Fruit fly (Drosophila melanogaster) whole organism, embryonic: ENCODE measurements around the gene CG5697.
A peak's percentile ranks its signal among the peaks of the same experiment; 100 is the strongest.

Experiments
- Adf1 ChIP-seq: fragments of 200-800 bp; sonication (Bioruptor generic); IDR thresholded peaks from 2 replicates; pipeline ENCODE4 v1.3.6; 2022; ENCODE audit warnings: missing biosample characterization, missing genetic modification characterization
- CG10209 ChIP-seq: fragments of 200-800 bp; sonication (Bioruptor generic); optimal IDR thresholded peaks from 3 replicates; lab custom pipeline; 2017; ENCODE audit warnings: missing biosample characterization, mild to moderate bottlenecking, missing genetic modification characterization, missing genetic modification reagents
- CG12155 ChIP-seq: fragments of 200-800 bp; sonication (Bioruptor generic); optimal IDR thresholded peaks from 3 replicates; lab custom pipeline; 2016; ENCODE audit warnings: missing biosample characterization, missing genetic modification characterization
- CG12219 ChIP-seq: fragments of 200-800 bp; sonication (Bioruptor generic); optimal IDR thresholded peaks from 3 replicates; lab custom pipeline; 2018; ENCODE audit warnings: missing biosample characterization, mild to moderate bottlenecking, missing genetic modification characterization
- CG12391 ChIP-seq: fragments of 200-800 bp; sonication (Bioruptor generic); optimal IDR thresholded peaks from 3 replicates; lab custom pipeline; 2018; ENCODE audit warnings: missing biosample characterization, mild to moderate bottlenecking, missing genetic modification characterization, moderate library complexity
- CG13775 ChIP-seq: fragments of 200-800 bp; sonication (Bioruptor generic); optimal IDR thresholded peaks from 3 replicates; lab custom pipeline; 2017; ENCODE audit warnings: missing biosample characterization, mild to moderate bottlenecking, missing genetic modification characterization
- CG15479 ChIP-seq: fragments of 200-800 bp; sonication (Bioruptor generic); optimal IDR thresholded peaks from 3 replicates; lab custom pipeline; 2019; ENCODE audit warnings: missing biosample characterization, mild to moderate bottlenecking, missing genetic modification characterization, moderate library complexity
- CG1792 ChIP-seq: fragments of 200-800 bp; sonication (Bioruptor generic); optimal IDR thresholded peaks from 2 replicates; lab custom pipeline; 2016; ENCODE audit warnings: missing biosample characterization, missing genetic modification characterization
- CG2129 ChIP-seq: fragments of 200-800 bp; sonication (Bioruptor generic); IDR thresholded peaks from 2 replicates; pipeline ENCODE4 v1.3.6; 2022; ENCODE audit warnings: missing biosample characterization, missing genetic modification characterization; ENCODE audit not compliant: partially characterized antibody
- CG30403 ChIP-seq: fragments of 200-800 bp; sonication (Bioruptor generic); optimal IDR thresholded peaks from 3 replicates; lab custom pipeline; 2016; ENCODE audit warnings: missing biosample characterization, missing genetic modification characterization
- CG31224 ChIP-seq: fragments of 200-800 bp; sonication (Bioruptor generic); IDR thresholded peaks from 2 replicates; pipeline ENCODE4 v1.3.6; 2022; ENCODE audit warnings: missing biosample characterization, missing genetic modification characterization
- CG32772 ChIP-seq: fragments of 200-800 bp; sonication (Bioruptor generic); IDR thresholded peaks from 2 replicates; pipeline ENCODE4 v1.3.6; 2022; ENCODE audit warnings: missing biosample characterization, missing genetic modification characterization
- CG3281 ChIP-seq: fragments of 200-800 bp; sonication (Bioruptor generic); optimal IDR thresholded peaks from 3 replicates; lab custom pipeline; 2017; ENCODE audit warnings: missing biosample characterization, mild to moderate bottlenecking, missing genetic modification characterization
- CG34224 ChIP-seq: fragments of 200-800 bp; sonication (Bioruptor generic); IDR thresholded peaks from 3 replicates; pipeline ENCODE4 v1.3.6; 2022; ENCODE audit warnings: missing biosample characterization, missing genetic modification characterization; ENCODE audit not compliant: partially characterized antibody
- CG3847 ChIP-seq: fragments of 200-800 bp; sonication (Bioruptor generic); IDR thresholded peaks from 2 replicates; pipeline ENCODE4 v1.3.6; 2022; ENCODE audit warnings: missing biosample characterization, missing genetic modification characterization
- CG6791 ChIP-seq: fragments of 200-800 bp; sonication (Bioruptor generic); IDR thresholded peaks from 3 replicates; pipeline ENCODE4 v1.3.6; 2022; ENCODE audit warnings: missing biosample characterization, missing genetic modification characterization; ENCODE audit not compliant: partially characterized antibody
- CG6813 ChIP-seq: fragments of 200-800 bp; sonication (Bioruptor generic); optimal IDR thresholded peaks from 2 replicates; lab custom pipeline; 2017; ENCODE audit warnings: missing biosample characterization, missing genetic modification characterization, mild to moderate bottlenecking, moderate library complexity, missing genetic modification reagents
- CG9727 ChIP-seq: fragments of 200-800 bp; sonication (Bioruptor generic); optimal IDR thresholded peaks from 3 replicates; lab custom pipeline; 2017; ENCODE audit warnings: missing biosample characterization, mild to moderate bottlenecking, missing genetic modification characterization
- CG9932 ChIP-seq: fragments of 200-800 bp; sonication (Bioruptor generic); IDR thresholded peaks from 2 replicates; pipeline ENCODE4 v1.3.6; 2022; ENCODE audit warnings: missing biosample characterization, missing genetic modification characterization
- CHES-1-like ChIP-seq: fragments of 200-800 bp; sonication (Bioruptor generic); optimal IDR thresholded peaks from 2 replicates; lab custom pipeline; 2016; ENCODE audit warnings: missing biosample characterization, missing genetic modification characterization
- CTCF ChIP-seq: fragments of 200-800 bp; sonication (Bioruptor generic); optimal IDR thresholded peaks from 2 replicates; lab custom pipeline; 2017; ENCODE audit warnings: missing biosample characterization, mild to moderate bottlenecking, missing genetic modification characterization, moderate library complexity
- Dad ChIP-seq: fragments of 200-800 bp; sonication (Bioruptor generic); optimal IDR thresholded peaks from 3 replicates; lab custom pipeline; 2016; ENCODE audit warnings: missing biosample characterization, missing genetic modification characterization
- Deaf1 ChIP-seq: fragments of 200-800 bp; optimal IDR thresholded peaks from 3 replicates; lab custom pipeline; 2019; ENCODE audit warnings: missing biosample characterization, mild to moderate bottlenecking, missing genetic modification characterization, moderate library complexity
- Dll ChIP-seq: fragments of 200-800 bp; sonication (Bioruptor generic); IDR thresholded peaks from 4 replicates; pipeline ENCODE4 v1.3.6; 2022; ENCODE audit warnings: missing biosample characterization, missing genetic modification characterization; ENCODE audit not compliant: partially characterized antibody
- Doc2 ChIP-seq: fragments of 200-800 bp; sonication (Bioruptor generic); IDR thresholded peaks from 2 replicates; pipeline ENCODE4 v1.3.6; 2022; ENCODE audit warnings: missing biosample characterization, missing genetic modification characterization
- Ets97D ChIP-seq: fragments of 200-800 bp; sonication (Bioruptor generic); optimal IDR thresholded peaks from 3 replicates; lab custom pipeline; 2016; ENCODE audit warnings: missing biosample characterization, missing genetic modification characterization
- H2.0 ChIP-seq: fragments of 200-800 bp; sonication (Bioruptor generic); IDR thresholded peaks from 2 replicates; pipeline ENCODE4 v1.3.6; 2022; ENCODE audit warnings: missing biosample characterization, missing genetic modification characterization
- HLH54F ChIP-seq: fragments of 200-800 bp; sonication (Bioruptor generic); optimal IDR thresholded peaks from 3 replicates; lab custom pipeline; 2016; ENCODE audit warnings: missing biosample characterization, missing genetic modification characterization
- Hey ChIP-seq: fragments of 200-800 bp; sonication (Bioruptor generic); optimal IDR thresholded peaks from 3 replicates; lab custom pipeline; 2018; ENCODE audit warnings: missing biosample characterization, mild to moderate bottlenecking, missing genetic modification characterization
- Hmr ChIP-seq: fragments of 200-800 bp; sonication (Bioruptor generic); optimal IDR thresholded peaks from 3 replicates; lab custom pipeline; 2017; ENCODE audit warnings: mild to moderate bottlenecking, missing biosample characterization, missing genetic modification reagents, missing genetic modification characterization
- Jarid2 ChIP-seq: fragments of 200-800 bp; sonication (Bioruptor generic); optimal IDR thresholded peaks from 3 replicates; lab custom pipeline; 2017; ENCODE audit warnings: mild to moderate bottlenecking, missing biosample characterization, missing genetic modification reagents, missing genetic modification characterization
- Lim3 ChIP-seq: fragments of 200-800 bp; sonication (Bioruptor generic); IDR thresholded peaks from 2 replicates; pipeline ENCODE4 v1.3.6; 2022; ENCODE audit warnings: missing biosample characterization, missing genetic modification characterization
- Ravus ChIP-seq: fragments of 200-800 bp; sonication (Bioruptor generic); IDR thresholded peaks from 2 replicates; pipeline ENCODE4 v1.3.6; 2022; ENCODE audit warnings: missing biosample characterization, missing genetic modification characterization
- Side ChIP-seq: fragments of 200-800 bp; sonication (Bioruptor generic); optimal IDR thresholded peaks from 2 replicates; lab custom pipeline; 2016; ENCODE audit warnings: missing biosample characterization, missing genetic modification characterization
- YL-1 ChIP-seq: fragments of 200-800 bp; sonication (Bioruptor generic); optimal IDR thresholded peaks from 3 replicates; lab custom pipeline; 2017; ENCODE audit warnings: missing biosample characterization, mild to moderate bottlenecking, missing genetic modification characterization
- chm ChIP-seq: fragments of 200-800 bp; sonication (Bioruptor generic); IDR thresholded peaks from 2 replicates; pipeline ENCODE4 v1.3.6; 2022; ENCODE audit warnings: missing biosample characterization, missing genetic modification characterization
- da ChIP-seq: fragments of 200-800 bp; sonication (Bioruptor generic); optimal IDR thresholded peaks from 2 replicates; lab custom pipeline; 2016; ENCODE audit warnings: missing biosample characterization, missing genetic modification characterization
- inv ChIP-seq: fragments of 200-800 bp; sonication (Bioruptor generic); IDR thresholded peaks from 2 replicates; pipeline ENCODE4 v1.3.6; 2022; ENCODE audit warnings: missing biosample characterization, missing genetic modification characterization; ENCODE audit not compliant: partially characterized antibody
- jigr1 ChIP-seq: fragments of 200-800 bp; sonication (Bioruptor generic); IDR thresholded peaks from 3 replicates; pipeline ENCODE4 v1.3.6; 2022; ENCODE audit warnings: missing biosample characterization, missing genetic modification characterization
- knrl ChIP-seq: fragments of 200-800 bp; sonication (Bioruptor generic); IDR thresholded peaks from 3 replicates; pipeline ENCODE4 v1.3.6; 2022; ENCODE audit warnings: missing biosample characterization, missing genetic modification characterization; ENCODE audit not compliant: partially characterized antibody
- lab ChIP-seq: fragments of 200-800 bp; sonication (Bioruptor generic); optimal IDR thresholded peaks from 3 replicates; lab custom pipeline; 2017; ENCODE audit warnings: missing biosample characterization, missing genetic modification characterization, mild to moderate bottlenecking, moderate library complexity, missing genetic modification reagents
- luna ChIP-seq: fragments of 200-800 bp; sonication (Bioruptor generic); optimal IDR thresholded peaks from 2 replicates; lab custom pipeline; 2016; ENCODE audit warnings: missing biosample characterization, missing genetic modification characterization
- maf-S ChIP-seq: fragments of 200-800 bp; sonication (Bioruptor generic); optimal IDR thresholded peaks from 2 replicates; lab custom pipeline; 2016; ENCODE audit warnings: missing biosample characterization, missing genetic modification characterization
- onecut ChIP-seq: fragments of 200-800 bp; sonication (Bioruptor generic); IDR thresholded peaks from 2 replicates; pipeline ENCODE4 v1.3.6; 2022; ENCODE audit warnings: missing biosample characterization, missing genetic modification characterization
- peb ChIP-seq: fragments of 200-800 bp; sonication (Bioruptor generic); IDR thresholded peaks from 2 replicates; pipeline ENCODE4 v1.3.6; 2022; ENCODE audit warnings: missing biosample characterization, missing genetic modification characterization
- ro ChIP-seq: fragments of 200-800 bp; sonication (Bioruptor generic); IDR thresholded peaks from 2 replicates; pipeline ENCODE4 v1.3.6; 2022; ENCODE audit warnings: missing biosample characterization, missing genetic modification characterization
- so ChIP-seq: fragments of 200-800 bp; sonication (Bioruptor generic); IDR thresholded peaks from 3 replicates; pipeline ENCODE4 v1.3.6; 2022; ENCODE audit warnings: missing biosample characterization, missing genetic modification characterization
- stc ChIP-seq: fragments of 200-800 bp; sonication (Bioruptor generic); IDR thresholded peaks from 2 replicates; pipeline ENCODE4 v1.3.6; 2022; ENCODE audit warnings: missing biosample characterization, missing genetic modification characterization
- tll ChIP-seq, 2 experiments: fragments of 200-800 bp in 1 of 2; fragments of >200 bp in 1 of 2; sonication (Bioruptor generic) in 1 of 2; optimal IDR thresholded peaks; 2 replicates each; lab custom pipeline; 2017 to 2019; ENCODE audit warnings: missing biosample characterization in 2 of 2, missing genetic modification characterization in 2 of 2, mild to moderate bottlenecking in 1 of 2, moderate library complexity in 1 of 2
- toy ChIP-seq: fragments of 200-800 bp; sonication (Bioruptor generic); IDR thresholded peaks from 2 replicates; pipeline ENCODE4 v1.3.6; 2022; ENCODE audit warnings: missing biosample characterization, missing genetic modification characterization
- yki ChIP-seq: fragments of >200 bp; optimal IDR thresholded peaks from 3 replicates; lab custom pipeline; 2018

Gene CG5697

DNA sequence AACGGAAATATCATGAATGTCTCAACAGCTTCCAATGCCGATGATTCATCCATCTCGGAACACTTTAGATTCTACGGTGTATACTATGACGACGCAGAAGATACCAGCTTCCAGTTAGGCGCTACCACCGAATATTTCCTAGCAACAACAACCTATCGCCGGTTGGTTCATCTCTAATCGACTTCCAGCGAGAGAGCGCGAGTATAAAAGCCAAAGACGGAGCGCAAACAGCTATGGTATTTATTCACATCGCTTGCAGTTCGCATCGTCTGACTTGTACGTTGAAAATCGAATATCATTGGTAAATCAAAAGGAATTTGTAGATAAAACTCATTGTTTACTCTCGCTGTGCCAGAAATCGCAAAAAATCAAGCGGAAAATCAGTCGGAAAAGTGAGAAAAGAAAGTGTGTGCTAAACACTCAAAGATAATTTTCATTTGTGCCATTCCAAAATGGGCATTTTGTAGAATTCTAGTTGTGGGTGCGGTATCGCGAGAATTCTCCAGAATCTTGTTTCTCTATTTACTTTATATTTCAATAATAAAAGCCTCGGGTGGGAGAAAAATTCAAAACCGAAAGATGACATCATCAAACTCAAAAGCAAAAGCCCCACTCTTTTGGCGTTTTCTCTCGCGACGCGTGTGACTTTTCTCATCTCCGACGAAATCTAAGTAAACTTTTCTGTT, 49.4 kb downstream of the CG5697 start, which contains the start of gene AnxB9 (continued):
- no peak for TF ChIP-seq jigr1
- TF ChIP-seq maf-S (GFP tag; lab: Kevin White, UChicago), result no peak
- TF ChIP-seq peb (GFP tag; lab: Robert Waterston, UW), result no peak
- TF ChIP-seq yki (lab: Kevin White, UChicago), result no peak
- peak; percentile 50; the same call in 1 of the 4 replicates for TF ChIP-seq Dll
- TF ChIP-seq CG15479 (GFP tag; lab: Kevin White, UChicago), result no peak
- no peak for TF ChIP-seq Lim3
- TF ChIP-seq Jarid2, result peak; percentile 84
- peak; percentile 73 for TF ChIP-seq lab (GFP tag; lab: Kevin White, UChicago)
- TF ChIP-seq CG3281, result no peak
- peak; percentile 13 for TF ChIP-seq CG12391
- no peak for TF ChIP-seq CG3847 (GFP tag; lab: Robert Waterston, UW)
- TF ChIP-seq ro (GFP tag; lab: Robert Waterston, UW), result no peak
- no peak for TF ChIP-seq luna
- no peak for TF ChIP-seq Ets97D (GFP tag; lab: Kevin White, UChicago)
- peak; percentile 9; the same call in 1 of the 2 replicates for TF ChIP-seq CG2129 (GFP tag; lab: Robert Waterston, UW)
- peak; percentile 60 for TF ChIP-seq onecut (GFP tag; lab: Robert Waterston, UW)
- TF ChIP-seq so, result 0 out of 3 replicates have a peak, but pooled peaks have one; percentile 9
- no peak for TF ChIP-seq CG9727 (GFP tag; lab: Kevin White, UChicago)
- peak; percentile 28 for TF ChIP-seq CG12219 (GFP tag; lab: Kevin White, UChicago)
- TF ChIP-seq CG31224 (GFP tag; lab: Robert Waterston, UW), result no peak
- TF ChIP-seq CG9932, result peak; percentile 59
- peak; percentile 50; the same call in 1 of the 2 replicates for TF ChIP-seq stc (GFP tag; lab: Robert Waterston, UW)
- no peak for TF ChIP-seq YL-1 (GFP tag; lab: Kevin White, UChicago)
- no peak for TF ChIP-seq toy (GFP tag; lab: Robert Waterston, UW)
- TF ChIP-seq Dad (GFP tag; lab: Kevin White, UChicago), result peak; percentile 8
- TF ChIP-seq Side (GFP tag; lab: Kevin White, UChicago), result peak; percentile 42
- TF ChIP-seq da (GFP tag; lab: Kevin White, UChicago), result no peak
- TF ChIP-seq CG6813 (GFP tag; lab: Kevin White, UChicago), result peak; percentile 9
- peak; percentile 5; the same call in 2 of the 3 replicates for TF ChIP-seq knrl (GFP tag; lab: Robert Waterston, UW)
- TF ChIP-seq CHES-1-like (GFP tag; lab: Kevin White, UChicago), result no peak
- TF ChIP-seq CG12155 (GFP tag; lab: Kevin White, UChicago), result peak; percentile 46
- no peak for TF ChIP-seq H2.0
- peak; percentile 30 for TF ChIP-seq Deaf1 (tag; lab: Kevin White, UChicago)
- no peak for TF ChIP-seq CG30403 (GFP tag; lab: Kevin White, UChicago)
- TF ChIP-seq CG32772 (GFP tag; lab: Robert Waterston, UW), result no peak
- TF ChIP-seq CG34224, result no peak; the same call in 1 of the 3 replicates
- TF ChIP-seq chm (GFP tag; lab: Robert Waterston, UW), result no peak
- no peak for TF ChIP-seq CG10209 (GFP tag; lab: Kevin White, UChicago)
- no peak for TF ChIP-seq HLH54F (GFP tag; lab: Kevin White, UChicago)
- no peak for TF ChIP-seq Doc2 (GFP tag; lab: Robert Waterston, UW)
- TF ChIP-seq tll (GFP tag; optimal IDR thresholded peaks at IDR 0.05; lab: Kevin White, UChicago), result no peak
- TF ChIP-seq CG13775, result no peak
- TF ChIP-seq Hey (tag; lab: Kevin White, UChicago), result no peak
- peak; percentile 36; the same call in 1 of the 2 replicates for TF ChIP-seq Adf1 (GFP tag; lab: Robert Waterston, UW)
- peak; percentile 96 for TF ChIP-seq CG6791
- peak; percentile 30 for TF ChIP-seq Hmr (GFP tag; lab: Kevin White, UChicago)
- TF ChIP-seq inv (GFP tag; lab: Robert Waterston, UW), result no peak
- TF ChIP-seq CTCF (GFP tag; lab: Kevin White, UChicago), result no peak
- TF ChIP-seq Ravus (GFP tag; lab: Robert Waterston, UW), result no peak
- no peak for TF ChIP-seq CG1792 (GFP tag; lab: Kevin White, UChicago)
